Worm (Caenorhabditis elegans) whole organism, L4 larva: Measurements from ENCODE around the gene mbf-1.

Source experiments
- F26F4.8 ChIP-seq: fragments of 200-800 bp; sonication (Bioruptor generic); conservative IDR thresholded peaks from 2 replicates; pipeline ENCODE4 v1.3.6; 2022; ENCODE audit warnings: missing genetic modification characterization, missing compliant biosample characterization
- F37D6.2 ChIP-seq: sonication (generic microtip); optimal IDR thresholded peaks from 2 replicates; lab custom pipeline; 2016; ENCODE audit warnings: mild to moderate bottlenecking, missing genetic modification characterization, missing compliant biosample characterization
- F44E2.7 ChIP-seq: fragments of 200-800 bp; sonication (Bioruptor generic); IDR thresholded peaks from 2 replicates; pipeline ENCODE4 v2.1.2; 2022; ENCODE audit warnings: missing genetic modification characterization, missing compliant biosample characterization
- F49E8.2 ChIP-seq: sonication (generic microtip); optimal IDR thresholded peaks from 2 replicates; lab custom pipeline; 2016; ENCODE audit warnings: missing compliant biosample characterization, mild to moderate bottlenecking, missing genetic modification characterization, borderline replicate concordance
- R02D3.7 ChIP-seq: fragments of 150-350 bp; sonication (generic microtip); optimal IDR thresholded peaks from 3 replicates; lab custom pipeline; 2014; ENCODE audit warnings: missing biosample characterization, missing genetic modification characterization
- T20F7.1 ChIP-seq: fragments of 200-800 bp; sonication (Bioruptor generic); optimal IDR thresholded peaks from 2 replicates; lab custom pipeline; 2018; ENCODE audit warnings: mild to moderate bottlenecking, missing genetic modification characterization, missing compliant biosample characterization
- T26A8.4 ChIP-seq: fragments of 200-800 bp; sonication (Bioruptor generic); IDR thresholded peaks from 2 replicates; pipeline ENCODE4 v1.3.6; 2022; ENCODE audit warnings: missing genetic modification characterization, missing compliant biosample characterization
- Y48G9A.11 ChIP-seq: fragments of 200-800 bp; sonication (Bioruptor generic); IDR thresholded peaks from 2 replicates; pipeline ENCODE4 v1.3.6; 2022; ENCODE audit warnings: missing genetic modification reagents, missing genetic modification characterization, missing compliant biosample characterization
- ZK546.5 ChIP-seq, 2 experiments: sonication (generic microtip); optimal IDR thresholded peaks; 2 replicates each; lab custom pipeline; 2017; ENCODE audit warnings: missing biosample characterization in 2 of 2, missing genetic modification characterization in 2 of 2
- aha-1 ChIP-seq: fragments of 150-350 bp; peaks from one replicate; lab custom pipeline; 2014; ENCODE audit warnings: missing biosample characterization, missing genetic modification characterization
- ceh-20 ChIP-seq: fragments of 200-800 bp; sonication (Bioruptor generic); IDR thresholded peaks from 2 replicates; pipeline ENCODE4 v1.3.6; 2022; ENCODE audit warnings: missing genetic modification reagents, missing genetic modification characterization, missing compliant biosample characterization
- ceh-62 ChIP-seq: sonication (generic microtip); optimal IDR thresholded peaks from 2 replicates; lab custom pipeline; 2017; ENCODE audit warnings: missing biosample characterization, missing genetic modification characterization
- ces-1 ChIP-seq: fragments of 150-350 bp; sonication (generic microtip); optimal IDR thresholded peaks from 4 replicates; lab custom pipeline; 2014; ENCODE audit warnings: missing biosample characterization, missing genetic modification reagents, missing genetic modification characterization
- daf-12 ChIP-seq: fragments of 150-350 bp; optimal IDR thresholded peaks from 2 replicates; lab custom pipeline; 2014; ENCODE audit warnings: missing biosample characterization, missing genetic modification reagents, missing genetic modification characterization
- daf-16 ChIP-seq, 3 experiments: sonication (generic microtip); optimal IDR thresholded peaks; 2 replicates each; lab custom pipeline; 2016 to 2017; ENCODE audit warnings: missing genetic modification characterization in 3 of 3, missing genetic modification reagents in 3 of 3, mild to moderate bottlenecking in 2 of 3, missing compliant biosample characterization in 2 of 3, missing biosample characterization in 1 of 3, moderate library complexity in 1 of 3
- dmd-8 ChIP-seq: fragments of 200-800 bp; sonication (Bioruptor generic); IDR thresholded peaks from 2 replicates; pipeline ENCODE4 v1.3.6; 2022; ENCODE audit warnings: missing genetic modification characterization, missing compliant biosample characterization
- duxl-1 ChIP-seq: sonication (generic microtip); optimal IDR thresholded peaks from 2 replicates; lab custom pipeline; 2016; ENCODE audit warnings: mild to moderate bottlenecking, missing genetic modification characterization, moderate library complexity, missing compliant biosample characterization; ENCODE audit not compliant: poor library complexity
- dve-1 ChIP-seq: sonication (generic microtip); optimal IDR thresholded peaks from 2 replicates; lab custom pipeline; 2017; ENCODE audit warnings: antibody characterized with exemption, mild to moderate bottlenecking, missing genetic modification characterization, missing compliant biosample characterization; ENCODE audit not compliant: insufficient read depth
- fkh-10 ChIP-seq: fragments of 150-350 bp; optimal IDR thresholded peaks from 2 replicates; lab custom pipeline; 2014; ENCODE audit warnings: missing biosample characterization, missing genetic modification reagents, missing genetic modification characterization
- fos-1 ChIP-seq: fragments of 150-350 bp; optimal IDR thresholded peaks from 2 replicates; lab custom pipeline; 2014; ENCODE audit warnings: missing biosample characterization, missing genetic modification characterization
- gei-8 ChIP-seq: fragments of 200-800 bp; sonication (Bioruptor generic); optimal IDR thresholded peaks from 2 replicates; lab custom pipeline; 2018; ENCODE audit warnings: mild to moderate bottlenecking, missing genetic modification characterization, missing compliant biosample characterization
- hif-1 ChIP-seq, 2 experiments: sonication (generic microtip); optimal IDR thresholded peaks; 2 replicates each; lab custom pipeline; 2016 to 2017; ENCODE audit warnings: missing compliant biosample characterization in 2 of 2, missing genetic modification characterization in 2 of 2, missing genetic modification reagents in 2 of 2, missing genotype in 2 of 2, mild to moderate bottlenecking in 1 of 2
- hlh-11 ChIP-seq: fragments of 200-800 bp; sonication (Bioruptor generic); optimal IDR thresholded peaks from 2 replicates; lab custom pipeline; 2018; ENCODE audit warnings: mild to moderate bottlenecking, missing genetic modification characterization, missing compliant biosample characterization
- hmg-1.1 ChIP-seq: fragments of 200-800 bp; sonication (Bioruptor generic); IDR thresholded peaks from 2 replicates; pipeline ENCODE4 v1.3.6; 2022; ENCODE audit warnings: missing genetic modification reagents, missing genetic modification characterization, missing compliant biosample characterization
- jun-1 ChIP-seq: fragments of 150-350 bp; optimal IDR thresholded peaks from 2 replicates; lab custom pipeline; 2014; ENCODE audit warnings: missing biosample characterization, missing genetic modification reagents, missing genetic modification characterization
- lin-38 ChIP-seq: fragments of 200-800 bp; sonication (Bioruptor generic); IDR thresholded peaks from 2 replicates; pipeline ENCODE4 v1.3.6; 2022; ENCODE audit warnings: missing genetic modification reagents, missing genetic modification characterization, missing compliant biosample characterization
- lsy-2 ChIP-seq, 2 experiments: fragments of 150-350 bp in 1 of 2; sonication (generic microtip) in 1 of 2; optimal IDR thresholded peaks; 2 replicates each; lab custom pipeline; 2014 to 2017; ENCODE audit warnings: missing biosample characterization in 2 of 2, missing genetic modification characterization in 2 of 2
- madf-5 ChIP-seq, 2 experiments: fragments of 200-800 bp; sonication (Bioruptor generic); IDR thresholded peaks; 2 replicates each; pipeline ENCODE4 v1.3.6; 2022; ENCODE audit warnings: missing compliant biosample characterization in 2 of 2, missing genetic modification characterization in 2 of 2
- mdl-1 ChIP-seq, 2 experiments: fragments of 150-350 bp in 1 of 2; sonication (generic microtip) in 1 of 2; optimal IDR thresholded peaks; 2 replicates each; lab custom pipeline; 2014 to 2017; ENCODE audit warnings: missing biosample characterization in 2 of 2, missing genetic modification characterization in 2 of 2
- mep-1 ChIP-seq: fragments of 150-350 bp; sonication (generic microtip); optimal IDR thresholded peaks from 3 replicates; lab custom pipeline; 2014; ENCODE audit warnings: missing biosample characterization, missing genetic modification characterization
- nhr-10 ChIP-seq: fragments of 150-350 bp; optimal IDR thresholded peaks from 2 replicates; lab custom pipeline; 2014; ENCODE audit warnings: missing biosample characterization, missing genetic modification characterization
- nhr-102 ChIP-seq: sonication (generic microtip); optimal IDR thresholded peaks from 2 replicates; lab custom pipeline; 2016; ENCODE audit warnings: mild to moderate bottlenecking, missing genetic modification characterization, moderate library complexity, missing compliant biosample characterization
- nhr-111 ChIP-seq: fragments of 200-800 bp; sonication (Bioruptor generic); optimal IDR thresholded peaks from 2 replicates; lab custom pipeline; 2018; ENCODE audit warnings: mild to moderate bottlenecking, missing genetic modification characterization, missing compliant biosample characterization
- nhr-41 ChIP-seq: fragments of 200-800 bp; sonication (Bioruptor generic); IDR thresholded peaks from 2 replicates; pipeline ENCODE4 v1.3.6; 2022; ENCODE audit warnings: missing genetic modification reagents, missing genetic modification characterization, missing compliant biosample characterization
- nhr-42 ChIP-seq: fragments of 200-800 bp; sonication (Bioruptor generic); IDR thresholded peaks from 2 replicates; pipeline ENCODE4 v1.3.6; 2022; ENCODE audit warnings: missing genetic modification characterization, missing compliant biosample characterization
- nhr-76 ChIP-seq: fragments of 150-350 bp; optimal IDR thresholded peaks from 2 replicates; lab custom pipeline; 2014; ENCODE audit warnings: missing biosample characterization, missing genetic modification characterization
- nhr-77 ChIP-seq: fragments of 150-350 bp; optimal IDR thresholded peaks from 2 replicates; lab custom pipeline; 2014; ENCODE audit warnings: missing biosample characterization, missing genetic modification characterization
- rbr-2 ChIP-seq: sonication (generic microtip); optimal IDR thresholded peaks from 2 replicates; lab custom pipeline; 2016; ENCODE audit warnings: missing genotype, missing genetic modification characterization, missing compliant biosample characterization
- saeg-2 ChIP-seq: fragments of 200-800 bp; sonication (Bioruptor generic); IDR thresholded peaks from 2 replicates; pipeline ENCODE4 v1.3.6; 2022; ENCODE audit warnings: missing genetic modification reagents, missing genetic modification characterization, missing compliant biosample characterization
- sdz-12 ChIP-seq: fragments of 200-800 bp; sonication (Bioruptor generic); optimal IDR thresholded peaks from 2 replicates; lab custom pipeline; 2018; ENCODE audit warnings: mild to moderate bottlenecking, missing genetic modification characterization, missing compliant biosample characterization
- set-16 ChIP-seq: fragments of 200-800 bp; sonication (Bioruptor generic); IDR thresholded peaks from 2 replicates; pipeline ENCODE4 v1.3.6; 2022; ENCODE audit warnings: missing genetic modification reagents, missing genetic modification characterization, missing compliant biosample characterization
- skn-1 ChIP-seq: fragments of 150-350 bp; optimal IDR thresholded peaks from 2 replicates; lab custom pipeline; 2014; ENCODE audit warnings: missing biosample characterization, missing genetic modification characterization
- snpc-1.2 ChIP-seq: fragments of 200-800 bp; sonication (Bioruptor generic); IDR thresholded peaks from 2 replicates; pipeline ENCODE4 v1.3.6; 2022; ENCODE audit warnings: missing genetic modification reagents, missing genetic modification characterization, missing compliant biosample characterization
- spr-3 ChIP-seq: fragments of 200-800 bp; sonication (Bioruptor generic); optimal IDR thresholded peaks from 2 replicates; lab custom pipeline; 2018; ENCODE audit warnings: mild to moderate bottlenecking, missing genetic modification characterization, missing compliant biosample characterization
- tag-97 ChIP-seq: fragments of 200-800 bp; sonication (Bioruptor generic); IDR thresholded peaks from 2 replicates; pipeline ENCODE4 v1.3.6; 2022; ENCODE audit warnings: missing genetic modification characterization, missing compliant biosample characterization
- tra-1 ChIP-seq: fragments of 200-800 bp; sonication (Bioruptor generic); IDR thresholded peaks from 2 replicates; pipeline ENCODE4 v1.3.6; 2022; ENCODE audit warnings: missing genetic modification reagents, missing genetic modification characterization, missing compliant biosample characterization
- zip-11 ChIP-seq: fragments of 200-800 bp; sonication (Bioruptor generic); IDR thresholded peaks from 2 replicates; pipeline ENCODE4 v1.3.6; 2022; ENCODE audit warnings: missing genetic modification characterization, missing compliant biosample characterization
- ztf-11 ChIP-seq: fragments of 150-350 bp; optimal IDR thresholded peaks from 2 replicates; lab custom pipeline; 2014; ENCODE audit warnings: missing biosample characterization, missing genetic modification characterization
- ztf-7 ChIP-seq: fragments of 150-350 bp; optimal IDR thresholded peaks from 2 replicates; lab custom pipeline; 2014; ENCODE audit warnings: missing biosample characterization, missing genetic modification characterization

mbf-1 gene

ce11 chrIV:11522225-11522952 is 42.2 kb upstream of the mbf-1 start (continued):
- TF ChIP-seq zip-11 (GFP tag; lab: Robert Waterston, UW) (no peak), tag-97 (GFP tag; lab: Robert Waterston, UW) (no peak), F37D6.2 (peak; percentile 20), aha-1 (tag; lab: Kevin White, UChicago) (peak; percentile 96), duxl-1 (tag; lab: Kevin White, UChicago) (no peak), mep-1 (peak; percentile 94), dve-1 (tag; lab: Kevin White, UChicago) (peak; percentile 80), fkh-10 (GFP tag; lab: Kevin White, UChicago) (peak; percentile 13), mdl-1 (tag; optimal IDR thresholded peaks at IDR 0.05; lab: Kevin White, UChicago) (peak in 1 of 2 experiments; percentile 65), madf-5 (GFP tag; IDR thresholded peaks at IDR 0.05; lab: Robert Waterston, UW) (no peak), spr-3 (GFP tag; lab: Kevin White, UChicago) (no peak), nhr-42 (peak; percentile 64; the same call in 1 of the 2 replicates), ces-1 (no peak), hlh-11 (tag; lab: Kevin White, UChicago) (peak; percentile 84), daf-12 (tag; lab: Kevin White, UChicago) (no peak), F44E2.7 (GFP tag; lab: Robert Waterston, UW) (no peak), nhr-76 (tag; lab: Kevin White, UChicago) (no peak), nhr-111 (GFP tag; lab: Kevin White, UChicago) (no peak), lin-38 (GFP tag; lab: Robert Waterston, UW) (peak; percentile 18), tra-1 (GFP tag; lab: Robert Waterston, UW) (no peak), nhr-102 (tag; lab: Kevin White, UChicago) (peak; percentile 61), Y48G9A.11 (GFP tag; lab: Robert Waterston, UW) (peak; percentile 77), snpc-1.2 (GFP tag; lab: Robert Waterston, UW) (no peak), saeg-2 (GFP tag; lab: Robert Waterston, UW) (0 out of 2 replicates have a peak, but pooled peaks have one; percentile 21), F49E8.2 (tag; lab: Kevin White, UChicago) (no peak), nhr-77 (tag; lab: Kevin White, UChicago) (peak; percentile 92), lsy-2 (tag; optimal IDR thresholded peaks at IDR 0.05; lab: Kevin White, UChicago) (peak; percentile 35 to 72), fos-1 (tag; lab: Kevin White, UChicago) (no peak), F26F4.8 (GFP tag; lab: Robert Waterston, UW) (no peak), ceh-62 (tag; lab: Kevin White, UChicago) (no peak), daf-16 (GFP tag; optimal IDR thresholded peaks at IDR 0.05; lab: Kevin White, UChicago) (no peak), daf-16 (tag; optimal IDR thresholded peaks at IDR 0.05; lab: Kevin White, UChicago) (peak; percentile 58), ceh-20 (GFP tag; lab: Robert Waterston, UW) (no peak; the same call in 1 of the 2 replicates), hmg-1.1 (GFP tag; lab: Robert Waterston, UW) (peak; percentile 43), gei-8 (GFP tag; lab: Kevin White, UChicago) (no peak), sdz-12 (no peak), ztf-7 (tag; lab: Kevin White, UChicago) (peak; percentile 18), nhr-10 (tag; lab: Kevin White, UChicago) (no peak)

DNA sequence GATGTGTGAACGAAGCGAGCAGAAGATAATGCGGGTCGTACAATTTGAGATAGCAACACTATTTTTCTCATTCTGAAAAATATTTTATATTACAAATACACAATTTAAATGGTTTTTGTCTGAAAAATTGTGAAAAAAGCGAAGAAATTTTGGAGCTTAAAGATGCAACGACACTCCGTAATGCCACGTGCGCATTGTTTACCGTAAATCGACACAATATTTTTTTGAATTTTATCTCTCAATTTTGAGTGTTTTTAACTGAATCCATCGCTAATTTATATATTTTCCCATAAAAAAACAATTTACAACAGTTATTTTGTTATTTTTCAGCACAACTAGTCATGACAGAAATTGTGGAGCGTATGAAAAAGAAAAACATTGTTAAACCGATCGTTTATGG is 40.8 kb upstream of the mbf-1 start, which contains the start of the genes M04B2.4 and gfl-1:
TSS of gene M04B2.4 (minus strand) at position 72 of the 400 bp plus-strand sequence.
TSS of gene gfl-1 (plus strand) at position 331 of the 400 bp plus-strand sequence.
- TF ChIP-seq lsy-2 (tag; optimal IDR thresholded peaks at IDR 0.05; lab: Kevin White, UChicago) (peak in 1 of 2 experiments; percentile 55), skn-1 (tag; lab: Kevin White, UChicago) (no peak), R02D3.7 (tag; lab: Kevin White, UChicago) (peak; percentile 74), mep-1 (no peak), rbr-2 (tag; lab: Kevin White, UChicago) (no peak), ZK546.5 (tag; optimal IDR thresholded peaks at IDR 0.05; lab: Kevin White, UChicago) (no peak), nhr-102 (tag; lab: Kevin White, UChicago) (no peak), jun-1 (tag; lab: Kevin White, UChicago) (no peak), lin-38 (GFP tag; lab: Robert Waterston, UW) (no peak), nhr-41 (GFP tag; lab: Robert Waterston, UW) (no peak), Y48G9A.11 (GFP tag; lab: Robert Waterston, UW) (peak; percentile 89), T26A8.4 (GFP tag; lab: Robert Waterston, UW) (no peak), set-16 (GFP tag; lab: Robert Waterston, UW) (no peak), hif-1 (tag; optimal IDR thresholded peaks at IDR 0.05; lab: Kevin White, UChicago) (no peak), T20F7.1 (GFP tag; lab: Kevin White, UChicago) (peak; percentile 96), gei-8 (GFP tag; lab: Kevin White, UChicago) (no peak), dmd-8 (GFP tag; lab: Robert Waterston, UW) (no peak), ztf-11 (no peak)
